Worm (Caenorhabditis elegans): ENCODE results near the gene skr-20.

skr-20 gene

ce11 chrX:13264550-13264949, 41.2 kb upstream of the skr-20 start (continued):
- TF ChIP-seq atf-7 (tag; optimal IDR thresholded peaks at IDR 0.05) (peak; percentile 55), rcor-1 (GFP tag; IDR thresholded peaks at IDR 0.05) (peak; percentile 85), tbp1 (GFP tag; optimal IDR thresholded peaks at IDR 0.05) (peak; percentile 97), ztf-26 (tag; optimal IDR thresholded peaks at IDR 0.05) (no peak), ekl-4 (GFP tag; IDR thresholded peaks at IDR 0.05) (peak; percentile 82), hmg-20 (GFP tag; IDR thresholded peaks at IDR 0.05) (peak; percentile 35; the same call in 1 of the 2 replicates), ceh-79 (tag; optimal IDR thresholded peaks at IDR 0.05) (no peak), lsy-27 (tag; optimal IDR thresholded peaks at IDR 0.05; ENCODE audit: borderline replicate concordance, insufficient read depth) (no peak), ceh-40 (GFP tag; IDR thresholded peaks at IDR 0.05) (peak; percentile 66; the same call in 1 of the 2 replicates), him-1 (tag; optimal IDR thresholded peaks at IDR 0.05) (peak; percentile 88), ztf-6 (GFP tag; IDR thresholded peaks at IDR 0.05) (no peak), snpc-1.3 (tag; optimal IDR thresholded peaks at IDR 0.05; ENCODE audit: insufficient read depth) (no peak), bed-2 (GFP tag; IDR thresholded peaks at IDR 0.05) (peak; percentile 35; the same call in 1 of the 2 replicates), athp-1 (tag; optimal IDR thresholded peaks at IDR 0.05) (peak; percentile 24), cebp-2 (GFP tag; IDR thresholded peaks at IDR 0.05) (peak; percentile 88; the same call in 1 of the 2 replicates), somi-1 (GFP tag; optimal IDR thresholded peaks at IDR 0.05) (peak; percentile 55), madf-3 (GFP tag; IDR thresholded peaks at IDR 0.05) (no peak), sdz-38 (tag; optimal IDR thresholded peaks at IDR 0.05) (no peak), B0019.2 (GFP tag; conservative IDR thresholded peaks at IDR 0.05) (no peak), Y95B8A.8 (GFP tag; IDR thresholded peaks at IDR 0.05) (0 out of 2 replicates have a peak, but pooled peaks have one; percentile 9), B0261.1 (tag; optimal IDR thresholded peaks at IDR 0.05) (peak; percentile 97), dox-1 (GFP tag; IDR thresholded peaks at IDR 0.05) (no peak; the same call in none of the 2 replicates), ccch-3 (GFP tag; optimal IDR thresholded peaks at IDR 0.05) (peak; percentile 16), sea-2 (GFP tag; IDR thresholded peaks at IDR 0.05) (0 out of 2 replicates have a peak, but pooled peaks have one; percentile 61), pbrm-1 (GFP tag; IDR thresholded peaks at IDR 0.05) (peak; percentile 88), mel-28 (tag; optimal IDR thresholded peaks at IDR 0.05; ENCODE audit: borderline replicate concordance) (no peak), dpl-1 (GFP tag; optimal IDR thresholded peaks at IDR 0.05) (no peak), madf-6 (GFP tag; IDR thresholded peaks at IDR 0.05) (no peak; the same call in none of the 2 replicates), unc-130 (GFP tag; optimal IDR thresholded peaks at IDR 0.05) (peak; percentile 30), cebp-1 (GFP tag; IDR thresholded peaks at IDR 0.05) (no peak; the same call in 1 of the 2 replicates), cebp-1 (tag; optimal IDR thresholded peaks at IDR 0.05) (no peak), Y56A3A.18 (GFP tag; IDR thresholded peaks at IDR 0.05) (peak; percentile 86), ztf-18 (tag; optimal IDR thresholded peaks at IDR 0.05) (peak; percentile 60), hmg-1.2 (GFP tag; IDR thresholded peaks at IDR 0.05) (peak; percentile 83), F33H1.4 (GFP tag; IDR thresholded peaks at IDR 0.05) (no peak), hsf-1 (GFP tag; IDR thresholded peaks at IDR 0.05) (no peak), rec-8 (tag; optimal IDR thresholded peaks at IDR 0.05) (peak; percentile 44 to 68), nfya-1 (tag; optimal IDR thresholded peaks at IDR 0.05; ENCODE audit: borderline replicate concordance, insufficient read depth) (no peak), F39B2.1 (GFP tag; IDR thresholded peaks at IDR 0.05) (0 out of 2 replicates have a peak, but pooled peaks have one; percentile 54), ZK185.1 (tag; optimal IDR thresholded peaks at IDR 0.05; ENCODE audit: poor library complexity, severe bottlenecking) (peak; percentile 60), ztf-3 (GFP tag; optimal IDR thresholded peaks at IDR 0.05) (no peak), ceh-100 (GFP tag; IDR thresholded peaks at IDR 0.05) (no peak), tbx-9 (tag; optimal IDR thresholded peaks at IDR 0.05; ENCODE audit: borderline replicate concordance) (no peak), egrh-3 (GFP tag; IDR thresholded peaks at IDR 0.05) (peak; percentile 53), F22D6.2 (tag; optimal IDR thresholded peaks at IDR 0.05) (peak; percentile 33), nfyb-1 (GFP tag; IDR thresholded peaks at IDR 0.05) (peak; percentile 89), F57C9.4 (tag; optimal IDR thresholded peaks at IDR 0.05) (no peak), pha-4 (tag; optimal IDR thresholded peaks at IDR 0.05) (no peak)

All from whole organism, young adult.